Worm (Caenorhabditis elegans): ENCODE measurements around the gene Y17D7C.1.
A peak's percentile ranks its signal among the peaks of the same experiment; 100 is the strongest.
"Not testable (repeated sequence)": the region's sequence is repeated elsewhere in the genome, so short reads cannot be mapped to it uniquely, and the experiment has no call there.

Y17D7C.1 gene

ce11 chrV:18750445-18750844, 44.1 kb downstream of the Y17D7C.1 start, which contains the start of the genes F11D11.21 and F11D11.12:
Gene F11D11.21 (minus strand): TSS chrV:18750545.
Gene F11D11.12 (minus strand): TSS chrV:18750682.
- TF ChIP-seq med-1 (GFP tag; optimal IDR thresholded peaks at IDR 0.05; ENCODE audit: insufficient read depth) (no peak), ztf-23 (GFP tag; IDR thresholded peaks at IDR 0.05) (0 out of 2 replicates have a peak, but pooled peaks have one; percentile 6)

- no peak for TF ChIP-seq ref-1 (GFP tag; conservative IDR thresholded peaks at IDR 0.05)
- no peak for TF ChIP-seq ztf-29 (GFP tag; IDR thresholded peaks at IDR 0.05)
- no peak for TF ChIP-seq ztf-23 (GFP tag; IDR thresholded peaks at IDR 0.05)
- no peak for TF ChIP-seq med-1 (GFP tag; optimal IDR thresholded peaks at IDR 0.05; ENCODE audit: insufficient read depth)
- TF ChIP-seq klf-2 (GFP tag; conservative IDR thresholded peaks at IDR 0.05) = no peak
- no peak for TF ChIP-seq flt-1 (GFP tag; IDR thresholded peaks at IDR 0.05)
- TF ChIP-seq tab-1 (GFP tag; IDR thresholded peaks at IDR 0.05) = no peak
- TF ChIP-seq cog-1 (tag; optimal IDR thresholded peaks at IDR 0.05) = no peak
- TF ChIP-seq T22C8.4 (GFP tag; IDR thresholded peaks at IDR 0.05) = no peak
Observed at ce11 chrV:18753036-18753435, 46.7 kb downstream of the Y17D7C.1 start, which contains the start of gene F11D11.6. Gene F11D11.6 (minus strand): TSS chrV:18753136.

- not testable (repeated sequence) for TF ChIP-seq ref-1 (GFP tag; conservative IDR thresholded peaks at IDR 0.05); tab-1 (GFP tag; IDR thresholded peaks at IDR 0.05); flt-1 (GFP tag; IDR thresholded peaks at IDR 0.05)
Observed at ce11 chrV:18754328-18754727, 48.0 kb downstream of the Y17D7C.1 start, which contains the start of gene clec-254. Gene clec-254 (minus strand): TSS chrV:18754428.
